Worm (Caenorhabditis elegans): ENCODE measurements around the gene C34C12.12.

- no peak for TF ChIP-seq unc-62 (GFP tag; optimal IDR thresholded peaks at IDR 0.05)
- no peak for TF ChIP-seq K12H6.12 (tag; optimal IDR thresholded peaks at IDR 0.05)
- TF ChIP-seq aptf-3 (GFP tag; IDR thresholded peaks at IDR 0.05), result no peak
- TF ChIP-seq dpff-1 (tag; optimal IDR thresholded peaks at IDR 0.05), result no peak
- no peak for TF ChIP-seq C17E4.6 (GFP tag; IDR thresholded peaks at IDR 0.05)
These were observed 35.2 kb downstream of the C34C12.12 start, which contains the start of gene C34C12.7 for ce11 chrIII:3488224-3488623.
